Worm (Caenorhabditis elegans) whole organism, early embryonic: ENCODE results near the gene K03B8.11.

ENCODE experiments used
- B0310.2 ChIP-seq: sonication (generic microtip); optimal IDR thresholded peaks from 2 replicates; lab custom pipeline; 2016; ENCODE audit warnings: mild to moderate bottlenecking, missing genetic modification characterization, missing compliant biosample characterization
- F13C5.2 ChIP-seq: sonication (generic microtip); optimal IDR thresholded peaks from 2 replicates; lab custom pipeline; 2017; ENCODE audit warnings: mild to moderate bottlenecking, missing genetic modification characterization, inconsistent platforms, missing compliant biosample characterization
- aly-1 ChIP-seq: sonication (generic microtip); optimal IDR thresholded peaks from 2 replicates; lab custom pipeline; 2016; ENCODE audit warnings: missing genetic modification characterization, missing compliant biosample characterization
- ama-1 ChIP-seq: fragments of 150-350 bp; optimal IDR thresholded peaks from 2 replicates; lab custom pipeline; 2014
- ceh-13 ChIP-seq: fragments of 200-800 bp; sonication (Bioruptor generic); optimal IDR thresholded peaks from 2 replicates; lab custom pipeline; 2018; ENCODE audit warnings: mild to moderate bottlenecking, missing genetic modification characterization, missing compliant biosample characterization
- ceh-36 ChIP-seq: sonication (generic microtip); optimal IDR thresholded peaks from 2 replicates; lab custom pipeline; 2016; ENCODE audit warnings: missing genetic modification characterization, inconsistent platforms, missing compliant biosample characterization
- ets-7 ChIP-seq: sonication (generic microtip); optimal IDR thresholded peaks from 2 replicates; lab custom pipeline; 2016; ENCODE audit warnings: missing genotype, missing genetic modification characterization, missing compliant biosample characterization
- flt-1 ChIP-seq: fragments of 200-800 bp; sonication (Bioruptor generic); IDR thresholded peaks from 2 replicates; pipeline ENCODE4 v1.3.6; 2022; ENCODE audit warnings: missing genetic modification characterization, missing compliant biosample characterization
- hmbx-1 ChIP-seq: sonication (generic microtip); optimal IDR thresholded peaks from 2 replicates; lab custom pipeline; 2016; ENCODE audit warnings: mild to moderate bottlenecking, missing genetic modification characterization, missing compliant biosample characterization
- hmg-4 ChIP-seq: fragments of 200-800 bp; sonication (Bioruptor generic); optimal IDR thresholded peaks from 2 replicates; lab custom pipeline; 2018; ENCODE audit warnings: mild to moderate bottlenecking, missing genetic modification characterization, missing compliant biosample characterization
- hnd-1 ChIP-seq: sonication (generic microtip); optimal IDR thresholded peaks from 2 replicates; lab custom pipeline; 2016; ENCODE audit warnings: missing genetic modification characterization, missing compliant biosample characterization
- pes-1 ChIP-seq: fragments of 200-800 bp; sonication (Bioruptor generic); IDR thresholded peaks from 2 replicates; pipeline ENCODE4 v1.3.6; 2022; ENCODE audit warnings: missing genetic modification reagents, missing genetic modification characterization, missing compliant biosample characterization
- scrt-1 ChIP-seq: fragments of 200-800 bp; sonication (Bioruptor generic); IDR thresholded peaks from 2 replicates; pipeline ENCODE4 v1.3.6; 2022; ENCODE audit warnings: missing genetic modification characterization, missing compliant biosample characterization
- sea-1 ChIP-seq: fragments of 200-800 bp; sonication (Bioruptor generic); conservative IDR thresholded peaks from 2 replicates; pipeline ENCODE4 v1.3.6; 2022; ENCODE audit warnings: missing genetic modification characterization, missing compliant biosample characterization
- tbx-11 ChIP-seq: fragments of 200-800 bp; sonication (Bioruptor generic); IDR thresholded peaks from 2 replicates; pipeline ENCODE4 v1.3.6; 2022; ENCODE audit warnings: missing genetic modification characterization, missing compliant biosample characterization
- tbx-37 ChIP-seq: fragments of 200-800 bp; sonication (Bioruptor generic); conservative IDR thresholded peaks from 2 replicates; pipeline ENCODE4 v1.3.6; 2022; ENCODE audit warnings: missing genetic modification reagents, missing genetic modification characterization, missing compliant biosample characterization
- tra-4 ChIP-seq: sonication (generic microtip); optimal IDR thresholded peaks from 2 replicates; lab custom pipeline; 2017; ENCODE audit warnings: missing genetic modification characterization, missing compliant biosample characterization

Gene K03B8.11

ce11 chrV:11383032-11383431 is 7.3 kb downstream of the K03B8.11 start, which contains the start of gene F55C10.5:
TSS of gene F55C10.5 (plus strand) at chrV:11383105.
- TF ChIP-seq flt-1 (GFP tag; lab: Robert Waterston, UW) (no peak), hnd-1 (tag; lab: Kevin White, UChicago) (no peak), ama-1 (no peak), ceh-13 (GFP tag; lab: Kevin White, UChicago) (no peak), tbx-37 (GFP tag; lab: Robert Waterston, UW) (no peak), pes-1 (GFP tag; lab: Robert Waterston, UW) (no peak), ets-7 (tag; lab: Kevin White, UChicago) (no peak), aly-1 (tag; lab: Kevin White, UChicago) (no peak), sea-1 (GFP tag; lab: Robert Waterston, UW) (no peak), scrt-1 (no peak)

DNA sequence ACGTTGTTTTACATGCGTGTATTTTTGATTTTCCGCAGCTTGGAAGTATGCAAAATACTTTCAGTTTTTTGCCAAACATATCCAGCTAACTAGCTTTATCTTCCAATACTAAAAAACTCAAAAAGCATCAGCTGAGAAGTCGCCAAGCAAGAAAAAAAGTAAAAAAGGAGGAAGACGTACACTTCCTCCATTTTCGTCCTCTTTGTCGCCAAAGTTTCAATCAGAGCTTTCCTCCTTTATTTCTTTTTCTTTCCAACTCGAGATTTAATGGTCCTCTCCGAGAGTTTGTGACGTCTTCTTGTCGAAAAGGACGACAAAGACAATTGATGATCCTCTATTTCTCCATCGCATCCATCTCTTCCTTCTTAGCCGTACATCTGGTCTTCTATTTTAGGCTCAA is 9.7 kb downstream of the K03B8.11 start:
- TF ChIP-seq tbx-11 (GFP tag; lab: Robert Waterston, UW) (no peak), hmbx-1 (tag; lab: Kevin White, UChicago) (no peak), hmg-4 (GFP tag; lab: Kevin White, UChicago) (no peak), tra-4 (tag; lab: Kevin White, UChicago) (no peak), aly-1 (tag; lab: Kevin White, UChicago) (no peak), B0310.2 (tag; lab: Kevin White, UChicago) (no peak), ets-7 (tag; lab: Kevin White, UChicago) (no peak), flt-1 (GFP tag; lab: Robert Waterston, UW) (no peak), ceh-36 (tag; lab: Kevin White, UChicago) (no peak), tbx-37 (GFP tag; lab: Robert Waterston, UW) (no peak)

DNA sequence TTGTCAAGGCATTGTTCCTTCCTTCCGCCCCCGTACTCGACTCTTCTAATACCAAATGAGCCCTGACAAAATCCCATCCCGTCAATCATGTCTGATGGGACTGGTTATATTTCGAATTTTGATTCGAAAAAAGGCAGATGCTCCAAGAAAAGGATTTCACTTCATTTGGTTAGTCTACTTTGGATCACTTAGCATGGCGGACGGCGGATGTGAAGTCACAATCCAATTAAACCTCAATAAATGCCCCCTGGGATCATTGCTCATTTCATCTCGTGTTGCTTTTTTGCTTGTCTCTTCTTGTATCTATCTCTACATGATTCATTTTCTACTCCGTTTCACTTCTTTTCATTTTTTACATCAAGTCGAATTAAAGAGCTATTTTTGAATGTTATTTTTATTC is 11.0 kb downstream of the K03B8.11 start:
- TF ChIP-seq hnd-1 (tag; lab: Kevin White, UChicago) = no peak
- no peak for TF ChIP-seq hmbx-1 (tag; lab: Kevin White, UChicago)
- TF ChIP-seq pes-1 (GFP tag; lab: Robert Waterston, UW) = no peak
- TF ChIP-seq F13C5.2 (tag; lab: Kevin White, UChicago) = no peak
- TF ChIP-seq B0310.2 (tag; lab: Kevin White, UChicago) = no peak
- TF ChIP-seq tbx-37 (GFP tag; lab: Robert Waterston, UW) = no peak

DNA sequence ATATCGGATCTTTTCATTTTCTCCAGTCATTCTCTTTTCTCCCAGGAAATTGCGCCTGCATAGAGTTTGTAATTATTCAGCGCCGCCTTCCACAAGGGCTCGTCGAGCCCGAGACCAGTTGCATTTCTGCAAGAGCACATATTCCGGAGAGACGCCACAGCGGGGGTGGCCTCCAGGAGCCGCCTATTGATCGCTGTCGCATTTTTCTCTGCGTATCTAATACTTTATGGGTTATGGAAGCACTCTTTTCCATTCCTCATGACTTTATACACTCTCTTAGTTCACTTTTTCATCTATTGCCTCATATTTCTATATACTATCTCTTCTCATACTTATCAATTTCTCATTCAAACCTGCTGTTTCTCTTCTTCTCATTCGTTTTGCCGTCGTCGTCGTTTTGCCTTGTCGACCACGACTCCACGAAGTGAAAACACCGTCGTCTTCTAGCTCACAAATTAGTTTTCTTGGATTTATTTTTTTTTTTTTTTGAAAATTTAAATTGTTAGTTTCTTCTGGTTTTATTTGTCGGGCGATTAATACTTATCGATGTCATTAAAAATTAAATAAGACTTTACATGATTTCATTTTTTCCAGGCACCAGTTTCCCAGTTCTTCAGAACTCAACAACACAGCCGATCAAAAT is 15.0 kb downstream of the K03B8.11 start, which contains the start of gene cnb-1:
TSS of gene cnb-1 (plus strand) at position 593 of the 643 bp plus-strand sequence.
- TF ChIP-seq ceh-13 (GFP tag; lab: Kevin White, UChicago) (no peak), F13C5.2 (tag; lab: Kevin White, UChicago) (peak; percentile 13)

- TF ChIP-seq aly-1 (tag; lab: Kevin White, UChicago) = no peak
These were observed 16.4 kb downstream of the K03B8.11 start for ce11 chrV:11373918-11374317.

ce11 chrV:11372284-11372878 is 17.9 kb downstream of the K03B8.11 start:
- TF ChIP-seq ets-7 (tag; lab: Kevin White, UChicago) (no peak), ama-1 (no peak), aly-1 (tag; lab: Kevin White, UChicago) (no peak), ceh-13 (GFP tag; lab: Kevin White, UChicago) (no peak), tra-4 (tag; lab: Kevin White, UChicago) (no peak)

ce11 chrV:11366129-11366528 is 24.2 kb downstream of the K03B8.11 start, which contains the start of gene dop-5:
TSS of gene dop-5 (minus strand) at chrV:11366229.
- TF ChIP-seq ama-1 (no peak), sea-1 (GFP tag; lab: Robert Waterston, UW) (no peak), tbx-11 (GFP tag; lab: Robert Waterston, UW) (no peak), ceh-36 (tag; lab: Kevin White, UChicago) (no peak), ets-7 (tag; lab: Kevin White, UChicago) (no peak)

DNA sequence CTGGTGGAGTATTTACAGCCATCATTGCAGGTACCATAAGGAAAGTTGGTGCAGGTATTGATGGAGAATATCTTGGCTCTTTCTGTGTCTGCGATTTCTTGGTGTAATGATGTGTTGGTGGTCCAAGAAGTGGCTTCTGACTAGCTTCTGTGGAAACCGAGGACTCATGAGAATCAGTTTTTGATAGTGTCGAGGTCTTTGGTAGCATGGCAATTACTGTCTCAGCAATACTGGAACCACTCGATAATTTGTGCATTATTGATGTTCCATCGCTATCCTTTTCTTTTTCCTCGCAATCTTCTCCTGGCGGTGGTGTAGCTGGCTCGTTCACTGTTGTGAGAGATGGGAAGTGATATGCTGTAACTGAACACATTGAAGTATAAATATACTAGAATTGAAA is 26.7 kb downstream of the K03B8.11 start:
- no peak for TF ChIP-seq tbx-37 (GFP tag; lab: Robert Waterston, UW)
- TF ChIP-seq ceh-13 (GFP tag; lab: Kevin White, UChicago) = no peak
- TF ChIP-seq B0310.2 (tag; lab: Kevin White, UChicago) = no peak
- no peak for TF ChIP-seq ets-7 (tag; lab: Kevin White, UChicago)
- no peak for TF ChIP-seq ceh-36 (tag; lab: Kevin White, UChicago)
- no peak for TF ChIP-seq tra-4 (tag; lab: Kevin White, UChicago)
- no peak for TF ChIP-seq sea-1 (GFP tag; lab: Robert Waterston, UW)
- TF ChIP-seq scrt-1 = no peak
- TF ChIP-seq flt-1 (GFP tag; lab: Robert Waterston, UW) = no peak
- TF ChIP-seq F13C5.2 (tag; lab: Kevin White, UChicago) = no peak
- no peak for TF ChIP-seq aly-1 (tag; lab: Kevin White, UChicago)
- TF ChIP-seq ama-1 = no peak
- TF ChIP-seq hmg-4 (GFP tag; lab: Kevin White, UChicago) = no peak
